Worm (Caenorhabditis elegans) whole organism, L4 larva: ENCODE data around the gene T05D4.5.

ENCODE experiments used
- D1046.2 ChIP-seq: fragments of 200-800 bp; sonication (Bioruptor generic); IDR thresholded peaks from 2 replicates; pipeline ENCODE4 v1.3.6; 2022; ENCODE audit warnings: missing genetic modification characterization, missing compliant biosample characterization
- F49E8.2 ChIP-seq: sonication (generic microtip); optimal IDR thresholded peaks from 2 replicates; lab custom pipeline; 2016; ENCODE audit warnings: missing compliant biosample characterization, mild to moderate bottlenecking, missing genetic modification characterization, borderline replicate concordance
- R02D3.7 ChIP-seq: fragments of 150-350 bp; sonication (generic microtip); optimal IDR thresholded peaks from 3 replicates; lab custom pipeline; 2014; ENCODE audit warnings: missing biosample characterization, missing genetic modification characterization
- Y105C5A.15 ChIP-seq: fragments of 200-800 bp; sonication (Bioruptor generic); IDR thresholded peaks from 2 replicates; pipeline ENCODE4 v1.3.6; 2022; ENCODE audit warnings: missing genetic modification characterization, missing compliant biosample characterization
- Y5F2A.4 ChIP-seq: fragments of 200-800 bp; sonication (Bioruptor generic); optimal IDR thresholded peaks from 2 replicates; lab custom pipeline; 2018; ENCODE audit warnings: mild to moderate bottlenecking, missing genetic modification characterization, missing compliant biosample characterization
- ZK337.2 ChIP-seq: fragments of 200-800 bp; sonication (Bioruptor generic); IDR thresholded peaks from 2 replicates; pipeline ENCODE4 v1.3.6; 2022; ENCODE audit warnings: missing genetic modification reagents, missing genetic modification characterization, missing compliant biosample characterization
- ZK546.5 ChIP-seq, 2 experiments: sonication (generic microtip); optimal IDR thresholded peaks; 2 replicates each; lab custom pipeline; 2017; ENCODE audit warnings: missing biosample characterization in 2 of 2, missing genetic modification characterization in 2 of 2
- aha-1 ChIP-seq: fragments of 150-350 bp; peaks from one replicate; lab custom pipeline; 2014; ENCODE audit warnings: missing biosample characterization, missing genetic modification characterization
- attf-4 ChIP-seq: sonication (generic microtip); optimal IDR thresholded peaks from 3 replicates; lab custom pipeline; 2017; ENCODE audit warnings: missing biosample characterization, missing genetic modification characterization
- ceh-32 ChIP-seq: sonication (generic microtip); optimal IDR thresholded peaks from 2 replicates; lab custom pipeline; 2016; ENCODE audit warnings: mild to moderate bottlenecking, missing genetic modification characterization, missing compliant biosample characterization; ENCODE audit not compliant: poor library complexity
- ceh-82 ChIP-seq: sonication (generic microtip); optimal IDR thresholded peaks from 2 replicates; lab custom pipeline; 2017; ENCODE audit warnings: missing biosample characterization, missing genetic modification characterization
- cey-2 ChIP-seq: sonication (generic microtip); optimal IDR thresholded peaks from 3 replicates; lab custom pipeline; 2017; ENCODE audit warnings: missing genetic modification characterization, mild to moderate bottlenecking, missing compliant biosample characterization, antibody characterized with exemption, borderline replicate concordance; ENCODE audit not compliant: insufficient read depth
- daf-12 ChIP-seq: fragments of 150-350 bp; optimal IDR thresholded peaks from 2 replicates; lab custom pipeline; 2014; ENCODE audit warnings: missing biosample characterization, missing genetic modification reagents, missing genetic modification characterization
- daf-16 ChIP-seq, 3 experiments: sonication (generic microtip); optimal IDR thresholded peaks; 2 replicates each; lab custom pipeline; 2016 to 2017; ENCODE audit warnings: missing genetic modification characterization in 3 of 3, missing genetic modification reagents in 3 of 3, mild to moderate bottlenecking in 2 of 3, missing compliant biosample characterization in 2 of 3, missing biosample characterization in 1 of 3, moderate library complexity in 1 of 3
- daf-19 ChIP-seq: fragments of 200-800 bp; sonication (Bioruptor generic); conservative IDR thresholded peaks from 2 replicates; pipeline ENCODE4 v1.3.6; 2022; ENCODE audit warnings: missing genetic modification characterization, missing compliant biosample characterization
- dmd-6 ChIP-seq: fragments of 200-800 bp; sonication (Bioruptor generic); IDR thresholded peaks from 2 replicates; pipeline ENCODE4 v1.3.6; 2022; ENCODE audit warnings: missing genetic modification reagents, missing genetic modification characterization, missing compliant biosample characterization
- dmd-8 ChIP-seq: fragments of 200-800 bp; sonication (Bioruptor generic); IDR thresholded peaks from 2 replicates; pipeline ENCODE4 v1.3.6; 2022; ENCODE audit warnings: missing genetic modification characterization, missing compliant biosample characterization
- dmd-9 ChIP-seq: fragments of 200-800 bp; sonication (Bioruptor generic); IDR thresholded peaks from 2 replicates; pipeline ENCODE4 v1.3.6; 2022; ENCODE audit warnings: missing genetic modification reagents, missing genetic modification characterization, missing compliant biosample characterization
- dve-1 ChIP-seq: sonication (generic microtip); optimal IDR thresholded peaks from 2 replicates; lab custom pipeline; 2017; ENCODE audit warnings: antibody characterized with exemption, mild to moderate bottlenecking, missing genetic modification characterization, missing compliant biosample characterization; ENCODE audit not compliant: insufficient read depth
- egl-43 ChIP-seq: fragments of 200-800 bp; sonication (Bioruptor generic); IDR thresholded peaks from 2 replicates; pipeline ENCODE4 v1.3.6; 2022; ENCODE audit warnings: missing genetic modification reagents, missing genetic modification characterization, missing compliant biosample characterization
- hif-1 ChIP-seq, 2 experiments: sonication (generic microtip); optimal IDR thresholded peaks; 2 replicates each; lab custom pipeline; 2016 to 2017; ENCODE audit warnings: missing compliant biosample characterization in 2 of 2, missing genetic modification characterization in 2 of 2, missing genetic modification reagents in 2 of 2, missing genotype in 2 of 2, mild to moderate bottlenecking in 1 of 2
- hlh-30 ChIP-seq: sonication (generic microtip); optimal IDR thresholded peaks from 2 replicates; lab custom pipeline; 2017; ENCODE audit warnings: antibody characterized with exemption, mild to moderate bottlenecking, missing genetic modification characterization, missing compliant biosample characterization; ENCODE audit not compliant: insufficient read depth
- lim-7 ChIP-seq: fragments of 200-800 bp; sonication (Bioruptor generic); IDR thresholded peaks from 2 replicates; pipeline ENCODE4 v1.3.6; 2022; ENCODE audit warnings: missing genetic modification characterization, missing compliant biosample characterization
- lin-1 ChIP-seq: fragments of 200-800 bp; sonication (Bioruptor generic); IDR thresholded peaks from 2 replicates; pipeline ENCODE4 v1.3.6; 2022; ENCODE audit warnings: missing genetic modification reagents, missing genetic modification characterization, missing compliant biosample characterization
- lin-15B ChIP-seq: fragments of 150-350 bp; sonication (generic microtip); optimal IDR thresholded peaks from 3 replicates; lab custom pipeline; 2014; ENCODE audit warnings: missing biosample characterization, missing genetic modification characterization
- lin-29 ChIP-seq: fragments of 200-800 bp; sonication (Bioruptor generic); IDR thresholded peaks from 2 replicates; pipeline ENCODE4 v1.3.6; 2022; ENCODE audit warnings: missing genetic modification reagents, missing genetic modification characterization, missing compliant biosample characterization
- lin-38 ChIP-seq: fragments of 200-800 bp; sonication (Bioruptor generic); IDR thresholded peaks from 2 replicates; pipeline ENCODE4 v1.3.6; 2022; ENCODE audit warnings: missing genetic modification reagents, missing genetic modification characterization, missing compliant biosample characterization
- lir-3 ChIP-seq: sonication (generic microtip); optimal IDR thresholded peaks from 2 replicates; lab custom pipeline; 2016; ENCODE audit warnings: mild to moderate bottlenecking, missing genetic modification characterization, missing compliant biosample characterization
- madf-9 ChIP-seq: fragments of 200-800 bp; sonication (Bioruptor generic); conservative IDR thresholded peaks from 2 replicates; pipeline ENCODE4 v1.3.6; 2022; ENCODE audit warnings: missing genetic modification reagents, missing genetic modification characterization, missing compliant biosample characterization
- mdl-1 ChIP-seq, 2 experiments: fragments of 150-350 bp in 1 of 2; sonication (generic microtip) in 1 of 2; optimal IDR thresholded peaks; 2 replicates each; lab custom pipeline; 2014 to 2017; ENCODE audit warnings: missing biosample characterization in 2 of 2, missing genetic modification characterization in 2 of 2
- mdt-29 ChIP-seq: fragments of 200-800 bp; sonication (Bioruptor generic); IDR thresholded peaks from 2 replicates; pipeline ENCODE4 v1.3.6; 2022; ENCODE audit warnings: missing genetic modification reagents, missing genetic modification characterization, missing compliant biosample characterization
- mxl-3 ChIP-seq: fragments of 200-800 bp; sonication (Bioruptor generic); optimal IDR thresholded peaks from 2 replicates; lab custom pipeline; 2018; ENCODE audit warnings: mild to moderate bottlenecking, missing genetic modification characterization, missing compliant biosample characterization
- nhr-10 ChIP-seq: fragments of 150-350 bp; optimal IDR thresholded peaks from 2 replicates; lab custom pipeline; 2014; ENCODE audit warnings: missing biosample characterization, missing genetic modification characterization
- nhr-11 ChIP-seq: fragments of 150-350 bp; optimal IDR thresholded peaks from 2 replicates; lab custom pipeline; 2014; ENCODE audit warnings: missing biosample characterization, missing genetic modification characterization
- nhr-25 ChIP-seq: sonication (generic microtip); optimal IDR thresholded peaks from 2 replicates; lab custom pipeline; 2017; ENCODE audit warnings: missing genetic modification characterization, mild to moderate bottlenecking, missing compliant biosample characterization, antibody characterized with exemption, moderate library complexity, borderline replicate concordance; ENCODE audit not compliant: insufficient read depth
- nhr-41 ChIP-seq: fragments of 200-800 bp; sonication (Bioruptor generic); IDR thresholded peaks from 2 replicates; pipeline ENCODE4 v1.3.6; 2022; ENCODE audit warnings: missing genetic modification reagents, missing genetic modification characterization, missing compliant biosample characterization
- nhr-48 ChIP-seq: sonication (generic microtip); optimal IDR thresholded peaks from 2 replicates; lab custom pipeline; 2016; ENCODE audit warnings: mild to moderate bottlenecking, missing genetic modification characterization, missing compliant biosample characterization
- pha-4 ChIP-seq, 2 experiments: fragments of 150-350 bp in 1 of 2; fragments of 200-800 bp in 1 of 2; sonication (Bioruptor generic) in 1 of 2; IDR thresholded peaks in 1 of 2; optimal IDR thresholded peaks in 1 of 2; 2 replicates each; pipeline versions ENCODE4 v1.3.6 to Lab custom; 2014 to 2022; ENCODE audit warnings: missing genetic modification characterization in 2 of 2, missing genetic modification reagents in 2 of 2, missing biosample characterization in 1 of 2, missing compliant biosample characterization in 1 of 2
- php-3 ChIP-seq: fragments of 200-800 bp; sonication (Bioruptor generic); IDR thresholded peaks from 2 replicates; pipeline ENCODE4 v1.3.6; 2022; ENCODE audit warnings: missing genetic modification reagents, missing genetic modification characterization, missing compliant biosample characterization
- set-16 ChIP-seq: fragments of 200-800 bp; sonication (Bioruptor generic); IDR thresholded peaks from 2 replicates; pipeline ENCODE4 v1.3.6; 2022; ENCODE audit warnings: missing genetic modification reagents, missing genetic modification characterization, missing compliant biosample characterization
- snpc-4 ChIP-seq: fragments of 150-350 bp; optimal IDR thresholded peaks from 2 replicates; lab custom pipeline; 2014; ENCODE audit warnings: missing biosample characterization, missing genetic modification characterization
- spr-1 ChIP-seq: sonication (generic microtip); optimal IDR thresholded peaks from 2 replicates; lab custom pipeline; 2016; ENCODE audit warnings: mild to moderate bottlenecking, missing genetic modification characterization, missing compliant biosample characterization
- unc-130 ChIP-seq: sonication (generic microtip); optimal IDR thresholded peaks from 2 replicates; lab custom pipeline; 2016; ENCODE audit warnings: missing genetic modification reagents, missing genetic modification characterization, missing compliant biosample characterization
- vab-7 ChIP-seq: fragments of 200-800 bp; sonication (Bioruptor generic); IDR thresholded peaks from 2 replicates; pipeline ENCODE4 v1.3.6; 2022; ENCODE audit warnings: missing genetic modification reagents, missing genetic modification characterization, missing compliant biosample characterization
- zfp-3 ChIP-seq: fragments of 200-800 bp; sonication (Bioruptor generic); conservative IDR thresholded peaks from 2 replicates; pipeline ENCODE4 v1.3.6; 2022; ENCODE audit warnings: missing genetic modification reagents, missing genetic modification characterization, missing compliant biosample characterization

The T05D4.5 gene

DNA sequence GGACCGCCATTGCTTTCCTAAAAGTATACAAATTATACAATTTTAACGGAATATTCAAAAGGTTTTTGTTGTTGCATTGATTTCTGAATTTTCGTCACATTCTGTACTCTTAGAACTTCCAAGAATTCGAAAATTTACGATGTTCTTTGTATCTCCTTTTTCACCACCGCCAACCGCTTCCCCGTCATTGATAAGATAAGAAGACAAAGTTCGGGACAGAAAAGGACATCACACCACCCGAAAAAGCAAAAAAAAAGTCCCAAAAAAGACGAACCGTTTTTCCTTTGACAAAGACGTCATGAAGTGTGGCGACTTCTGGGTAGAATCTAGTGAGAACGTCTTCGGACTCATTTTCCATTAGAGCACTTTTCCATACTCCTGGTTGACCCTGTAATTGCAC, 38.2 kb upstream of the T05D4.5 start (continued):
- TF ChIP-seq dmd-6 (GFP tag; lab: Robert Waterston, UW) (peak; percentile 62), lin-38 (peak; percentile 21; the same call in 1 of the 2 replicates), dve-1 (tag; lab: Kevin White, UChicago) (peak; percentile 24), mdl-1 (tag; optimal IDR thresholded peaks at IDR 0.05; lab: Kevin White, UChicago) (peak in 1 of 2 experiments; percentile 5)

DNA sequence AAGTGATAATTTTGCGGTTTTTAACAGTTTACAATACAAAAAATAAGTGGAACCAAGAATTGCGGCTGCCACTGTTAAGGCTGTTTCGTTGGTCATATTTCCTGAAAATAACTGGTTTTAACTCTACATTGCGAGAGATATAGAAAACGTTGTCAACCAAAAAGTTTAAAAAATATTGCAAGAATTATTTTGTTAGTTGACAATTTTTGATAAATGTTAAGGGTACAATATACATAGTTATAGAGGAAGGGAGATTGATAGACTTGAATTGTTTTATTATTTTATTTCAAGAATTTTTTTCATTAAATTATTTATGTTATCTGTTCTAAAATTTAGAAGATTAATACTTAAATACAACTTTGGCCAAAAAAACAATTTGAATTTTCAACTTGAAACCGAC, 37.2 kb upstream of the T05D4.5 start, which contains the start of gene acs-5:
Gene acs-5 (minus strand): TSS at position 101 of the 400 bp plus-strand sequence.
- TF ChIP-seq ZK546.5 (tag; optimal IDR thresholded peaks at IDR 0.05; lab: Kevin White, UChicago) (no peak), lim-7 (no peak), nhr-11 (tag; lab: Kevin White, UChicago) (no peak), R02D3.7 (tag; lab: Kevin White, UChicago) (no peak), unc-130 (GFP tag; lab: Kevin White, UChicago) (no peak), cey-2 (tag; lab: Kevin White, UChicago) (no peak), mdt-29 (GFP tag; lab: Robert Waterston, UW) (no peak), Y5F2A.4 (GFP tag; lab: Kevin White, UChicago) (no peak), attf-4 (tag; lab: Kevin White, UChicago) (no peak), lin-38 (no peak), aha-1 (tag; lab: Kevin White, UChicago) (no peak), zfp-3 (GFP tag; lab: Robert Waterston, UW) (no peak), Y105C5A.15 (GFP tag; lab: Robert Waterston, UW) (no peak), lir-3 (tag; lab: Kevin White, UChicago) (no peak), vab-7 (GFP tag; lab: Robert Waterston, UW) (no peak), snpc-4 (tag; lab: Kevin White, UChicago) (no peak), daf-12 (tag; lab: Kevin White, UChicago) (no peak), madf-9 (GFP tag; lab: Robert Waterston, UW) (no peak), set-16 (GFP tag; lab: Robert Waterston, UW) (no peak)

DNA sequence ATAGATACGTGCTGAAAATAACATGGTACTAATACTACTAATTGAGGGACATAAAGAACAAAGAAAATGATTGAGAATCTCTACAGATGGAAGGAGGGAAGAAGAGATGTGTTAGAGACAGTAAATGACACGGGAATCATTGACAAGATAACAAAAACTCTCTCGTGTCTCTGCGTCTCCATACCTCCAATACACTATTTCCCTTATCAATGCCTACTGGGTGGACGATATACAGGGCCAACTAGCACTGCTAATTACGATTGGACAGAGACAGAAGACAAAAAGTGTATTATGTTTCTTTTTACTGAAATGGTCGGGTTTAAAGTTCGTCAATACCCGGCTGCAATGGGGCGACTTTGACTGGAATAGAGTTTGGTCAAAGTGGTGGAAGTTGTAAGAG, 36.0 kb upstream of the T05D4.5 start:
- TF ChIP-seq egl-43 (no peak), daf-19 (GFP tag; lab: Robert Waterston, UW) (no peak), dmd-8 (GFP tag; lab: Robert Waterston, UW) (no peak), spr-1 (tag; lab: Kevin White, UChicago) (no peak), lin-15B (tag; lab: Kevin White, UChicago) (no peak), hlh-30 (tag; lab: Kevin White, UChicago) (peak; percentile 16), unc-130 (GFP tag; lab: Kevin White, UChicago) (no peak), mxl-3 (GFP tag; lab: Kevin White, UChicago) (peak; percentile 68), nhr-10 (tag; lab: Kevin White, UChicago) (no peak), pha-4 (GFP tag; IDR thresholded peaks at IDR 0.05; lab: Robert Waterston, UW) (no peak), pha-4 (tag; optimal IDR thresholded peaks at IDR 0.05; lab: Kevin White, UChicago) (no peak), F49E8.2 (tag; lab: Kevin White, UChicago) (no peak), dmd-6 (GFP tag; lab: Robert Waterston, UW) (peak; percentile 82), hif-1 (tag; optimal IDR thresholded peaks at IDR 0.05; lab: Kevin White, UChicago) (peak in 1 of 2 experiments; percentile 0), daf-12 (tag; lab: Kevin White, UChicago) (no peak), lin-29 (no peak), nhr-25 (tag; lab: Kevin White, UChicago) (peak; percentile 24), ZK337.2 (GFP tag; lab: Robert Waterston, UW) (no peak), D1046.2 (GFP tag; lab: Robert Waterston, UW) (no peak), ceh-82 (tag; lab: Kevin White, UChicago) (no peak), lin-1 (GFP tag; lab: Robert Waterston, UW) (no peak; the same call in 1 of the 2 replicates), ZK546.5 (tag; optimal IDR thresholded peaks at IDR 0.05; lab: Kevin White, UChicago) (no peak), dmd-9 (no peak), nhr-41 (GFP tag; lab: Robert Waterston, UW) (no peak), php-3 (GFP tag; lab: Robert Waterston, UW) (peak; percentile 40; the same call in 1 of the 2 replicates), snpc-4 (tag; lab: Kevin White, UChicago) (no peak), daf-16 (GFP tag; optimal IDR thresholded peaks at IDR 0.05; lab: Kevin White, UChicago) (no peak), daf-16 (tag; optimal IDR thresholded peaks at IDR 0.05; lab: Kevin White, UChicago) (peak; percentile 81), nhr-48 (tag; lab: Kevin White, UChicago) (peak; percentile 41), ceh-32 (tag; lab: Kevin White, UChicago) (no peak)
